Worm (Caenorhabditis elegans): ENCODE results near the gene Y43F8B.28.

DNA sequence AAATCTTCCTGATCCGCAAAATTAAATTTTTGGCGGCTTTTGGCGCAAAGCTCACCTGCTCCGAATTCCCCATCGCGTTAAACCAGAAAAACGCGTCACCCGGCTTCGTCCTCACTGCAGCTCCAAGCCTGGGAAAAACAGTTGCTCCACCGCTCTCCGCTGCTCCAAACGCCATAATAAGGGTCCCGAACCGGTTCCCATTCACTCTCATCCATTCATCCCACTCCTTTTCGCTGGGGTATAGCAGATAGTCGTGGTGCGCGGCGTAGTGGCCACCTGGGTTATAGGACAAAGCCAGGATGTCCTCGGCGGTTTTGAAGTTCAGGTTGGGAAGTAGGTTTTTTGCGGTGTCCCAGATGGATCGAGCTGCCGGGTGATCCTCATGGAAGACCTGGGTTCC lies 25.8 kb downstream of the Y43F8B.28 start:
- TF ChIP-seq nhr-237 (tag; optimal IDR thresholded peaks at IDR 0.05) = no peak
- no peak for TF ChIP-seq R02D3.7 (tag; optimal IDR thresholded peaks at IDR 0.05)
- TF ChIP-seq ztf-11 (tag; optimal IDR thresholded peaks at IDR 0.05) = no peak
- no peak for TF ChIP-seq ama-1 (optimal IDR thresholded peaks at IDR 0.05)
- no peak for TF ChIP-seq dmd-4 (tag; optimal IDR thresholded peaks at IDR 0.05)
- no peak for TF ChIP-seq unc-62 (GFP tag; optimal IDR thresholded peaks at IDR 0.05)
- TF ChIP-seq ceh-16 (tag; optimal IDR thresholded peaks at IDR 0.05) = no peak
- TF ChIP-seq unc-39 (tag; optimal IDR thresholded peaks at IDR 0.05) = no peak
